ENCODE assay signal across 4 worm cellular contexts in the genomic region with DNA sequence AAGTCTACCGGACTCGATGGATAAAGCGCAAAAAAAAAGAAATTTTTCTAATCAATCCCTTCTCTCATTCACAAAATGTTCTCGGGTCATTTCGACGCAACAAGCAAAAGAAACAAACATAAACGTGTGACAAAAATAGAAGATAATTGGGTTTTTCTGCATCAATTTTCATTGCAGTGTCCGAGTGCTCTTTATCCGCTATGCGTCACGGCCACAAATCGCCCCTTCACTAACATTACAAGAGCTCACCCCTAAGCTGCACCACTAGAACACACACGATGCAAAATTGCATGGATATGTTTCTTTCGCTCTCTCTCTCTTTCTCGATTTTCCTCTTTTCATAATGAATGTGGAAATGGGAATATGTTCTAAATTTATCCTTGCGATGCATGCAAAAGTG.
A peak's percentile ranks its signal among the peaks of the same experiment; 100 is the strongest.
TF ChIP-seq lines count a peak whose summit lies in the region.

No protein-coding gene starts in this region.

TF ChIP-seq in whole organism, L1 larva, 84 proteins besides CTCF, POLR2A, EP300 and RAD21:
- TF ChIP-seq fkh-8 (tag; optimal IDR thresholded peaks at IDR 0.05; lab: Kevin White, UChicago) (peak; percentile 25), dsc-1 (tag; optimal IDR thresholded peaks at IDR 0.05; lab: Kevin White, UChicago) (peak; percentile 65), ceh-63 (GFP tag; optimal IDR thresholded peaks at IDR 0.05; lab: Kevin White, UChicago) (peak; percentile 40), nhr-237 (tag; optimal IDR thresholded peaks at IDR 0.05; lab: Kevin White, UChicago) (no peak), ceh-82 (tag; optimal IDR thresholded peaks at IDR 0.05; lab: Kevin White, UChicago) (no peak), unc-98 (GFP tag; IDR thresholded peaks at IDR 0.05; lab: Robert Waterston, UW) (no peak), lin-14 (GFP tag; optimal IDR thresholded peaks at IDR 0.05; lab: Kevin White, UChicago) (peak; percentile 56)

TF ChIP-seq in whole organism, L2 larva, 48 proteins besides CTCF, POLR2A, EP300 and RAD21:
- no peak for TF ChIP-seq lin-39 (tag; optimal IDR thresholded peaks at IDR 0.05; lab: Kevin White, UChicago)
- TF ChIP-seq R02D3.7 (tag; optimal IDR thresholded peaks at IDR 0.05; lab: Kevin White, UChicago), result no peak
- TF ChIP-seq unc-55 (GFP tag; optimal IDR thresholded peaks at IDR 0.05; lab: Kevin White, UChicago), result peak; percentile 20
- TF ChIP-seq lin-11 (tag; optimal IDR thresholded peaks at IDR 0.05; lab: Kevin White, UChicago), result peak; percentile 31
- no peak for TF ChIP-seq ztf-1 (GFP tag; conservative IDR thresholded peaks at IDR 0.05; lab: Robert Waterston, UW)

TF ChIP-seq in whole organism, late embryonic, 69 proteins besides CTCF, POLR2A, EP300 and RAD21:
- TF ChIP-seq pag-3 (tag; optimal IDR thresholded peaks at IDR 0.05; lab: Kevin White, UChicago; ENCODE audit: borderline replicate concordance), result no peak
- no peak for TF ChIP-seq K09A11.1 (tag; optimal IDR thresholded peaks at IDR 0.05; lab: Kevin White, UChicago; ENCODE audit: insufficient read depth)
- TF ChIP-seq unc-3 (GFP tag; conservative IDR thresholded peaks at IDR 0.05; lab: Robert Waterston, UW), result no peak
- no peak for TF ChIP-seq unc-3 (tag; optimal IDR thresholded peaks at IDR 0.05; lab: Kevin White, UChicago)
- peak; percentile 54 for TF ChIP-seq unc-42 (tag; optimal IDR thresholded peaks at IDR 0.05; lab: Kevin White, UChicago)
- TF ChIP-seq C08G9.2 (tag; optimal IDR thresholded peaks at IDR 0.05; lab: Kevin White, UChicago), result no peak
- peak; percentile 67 for TF ChIP-seq sdc-2 (tag; optimal IDR thresholded peaks at IDR 0.05; lab: Kevin White, UChicago)
- TF ChIP-seq elt-2 (tag; optimal IDR thresholded peaks at IDR 0.05; lab: Kevin White, UChicago), result no peak
- TF ChIP-seq nfya-1 (tag; optimal IDR thresholded peaks at IDR 0.05; lab: Kevin White, UChicago), result peak; percentile 10
- TF ChIP-seq pha-2 (tag; optimal IDR thresholded peaks at IDR 0.05; lab: Kevin White, UChicago), result no peak
- TF ChIP-seq pax-1 (tag; optimal IDR thresholded peaks at IDR 0.05; lab: Kevin White, UChicago), result no peak
- no peak for TF ChIP-seq fkh-6 (tag; optimal IDR thresholded peaks at IDR 0.05; lab: Kevin White, UChicago)
- no peak for TF ChIP-seq dve-1 (tag; optimal IDR thresholded peaks at IDR 0.05; lab: Kevin White, UChicago)
- TF ChIP-seq ceh-30 (tag; optimal IDR thresholded peaks at IDR 0.05; lab: Kevin White, UChicago), result no peak
- TF ChIP-seq nhr-11 (tag; optimal IDR thresholded peaks at IDR 0.05; lab: Kevin White, UChicago), result no peak
- TF ChIP-seq hlh-15 (tag; optimal IDR thresholded peaks at IDR 0.05; lab: Kevin White, UChicago), result no peak
- TF ChIP-seq ztf-16 (tag; optimal IDR thresholded peaks at IDR 0.05; lab: Kevin White, UChicago), result no peak

TF ChIP-seq in whole organism, mixed stage, embryonic, 35 proteins besides CTCF, POLR2A, EP300 and RAD21:
- no peak for TF ChIP-seq unc-39 (tag; optimal IDR thresholded peaks at IDR 0.05; lab: Kevin White, UChicago)
- TF ChIP-seq elt-3 (tag; optimal IDR thresholded peaks at IDR 0.05; lab: Kevin White, UChicago), result no peak
- no peak for TF ChIP-seq nhr-12 (tag; optimal IDR thresholded peaks at IDR 0.05; lab: Kevin White, UChicago)
- no peak for TF ChIP-seq pha-4 (tag; optimal IDR thresholded peaks at IDR 0.05; lab: Kevin White, UChicago)
- peak; percentile 50 for TF ChIP-seq ces-1 (GFP tag; optimal IDR thresholded peaks at IDR 0.05; lab: Kevin White, UChicago)
